Fruit fly (Drosophila melanogaster): ENCODE measurements around the gene CG9121.

dm6 chr2L:5044892-5045619 is 5.8 kb downstream of the CG9121 start:
- TF ChIP-seq pan (optimal IDR thresholded peaks at IDR 0.05) (no peak), Dll (optimal IDR thresholded peaks at IDR 0.05) (no peak), CG8478 (optimal IDR thresholded peaks at IDR 0.05) (no peak), psq (optimal IDR thresholded peaks at IDR 0.05) (no peak), EcR (GFP tag; optimal IDR thresholded peaks at IDR 0.05) (no peak), usp (GFP tag; optimal IDR thresholded peaks at IDR 0.05) (no peak)

Data from whole organism.